Fruit fly (Drosophila melanogaster): Measurements from ENCODE around the gene CG32110.

CG32110 gene

DNA sequence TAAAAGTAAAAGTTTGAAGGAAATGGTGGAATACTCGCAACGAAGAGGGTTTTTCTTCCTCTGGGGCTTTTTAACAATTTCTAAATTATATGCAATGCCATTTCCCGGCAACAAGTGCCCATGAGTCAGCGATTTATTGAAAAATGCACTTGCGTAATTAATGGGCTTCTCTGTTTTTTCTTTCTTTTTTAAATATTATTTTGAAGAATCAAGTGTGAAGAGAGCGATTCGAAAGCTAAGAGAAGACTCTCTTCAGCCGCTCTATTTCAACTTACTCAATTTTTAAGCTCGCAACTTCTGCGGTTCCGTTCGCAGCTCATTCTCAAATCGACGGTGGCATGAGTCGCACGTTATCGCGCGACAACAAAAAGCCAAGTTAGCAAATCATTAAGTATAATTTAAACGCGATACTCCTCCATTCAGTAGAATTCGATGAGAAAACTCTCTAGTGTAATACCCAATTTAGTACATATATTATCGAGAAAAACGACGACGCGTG is 18.6 kb upstream of the CG32110 start, which contains the start of gene CG42709:
TSS of gene CG42709 (plus strand) at position 318 of the 499 bp plus-strand sequence.
- TF ChIP-seq CG11696 (GFP tag; IDR thresholded peaks at IDR 0.05): no peak
- peak; percentile 61 for TF ChIP-seq exex (tag; optimal IDR thresholded peaks at IDR 0.05)
- no peak for TF ChIP-seq HLH54F (GFP tag; optimal IDR thresholded peaks at IDR 0.05)
- TF ChIP-seq CG12071 (GFP tag; optimal IDR thresholded peaks at IDR 0.05): no peak
- TF ChIP-seq wor (GFP tag; IDR thresholded peaks at IDR 0.05): no peak
- TF ChIP-seq chinmo (GFP tag; IDR thresholded peaks at IDR 0.05; ENCODE audit: partially characterized antibody): 0 out of 4 replicates have a peak, but pooled peaks have one; percentile 45
- no peak for TF ChIP-seq CG13894 (tag; optimal IDR thresholded peaks at IDR 0.05)
- TF ChIP-seq Trl (optimal IDR thresholded peaks at IDR 0.05): peak; percentile 68 to 87
- no peak for TF ChIP-seq Trl (GFP tag; optimal IDR thresholded peaks at IDR 0.05)
- TF ChIP-seq Dll (GFP tag; IDR thresholded peaks at IDR 0.05; ENCODE audit: partially characterized antibody): peak; percentile 21; the same call in 1 of the 4 replicates
- no peak for TF ChIP-seq Xrp1 (GFP tag; IDR thresholded peaks at IDR 0.05)
- peak; percentile 62 for TF ChIP-seq lbe (GFP tag; optimal IDR thresholded peaks at IDR 0.05)
- TF ChIP-seq stc (GFP tag; IDR thresholded peaks at IDR 0.05): no peak
- peak in 1 of 2 experiments; percentile 31 for TF ChIP-seq Hr78 (GFP tag; optimal IDR thresholded peaks at IDR 0.05)
- TF ChIP-seq Taf1 (GFP tag; IDR thresholded peaks at IDR 0.05): no peak
- TF ChIP-seq zen2 (GFP tag; IDR thresholded peaks at IDR 0.05; ENCODE audit: partially characterized antibody): peak; percentile 21; the same call in 1 of the 3 replicates
- TF ChIP-seq CG6765 (GFP tag; optimal IDR thresholded peaks at IDR 0.05): no peak
- peak; percentile 13 for TF ChIP-seq corto (GFP tag; optimal IDR thresholded peaks at IDR 0.05)
- TF ChIP-seq schlank (tag; optimal IDR thresholded peaks at IDR 0.05): no peak
- TF ChIP-seq Bgb (GFP tag; IDR thresholded peaks at IDR 0.05; ENCODE audit: partially characterized antibody): peak; percentile 24; the same call in 1 of the 2 replicates
- no peak for TF ChIP-seq sim (GFP tag; IDR thresholded peaks at IDR 0.05)
- no peak for TF ChIP-seq CG34422 (GFP tag; IDR thresholded peaks at IDR 0.05)
- TF ChIP-seq sug (tag; optimal IDR thresholded peaks at IDR 0.05): peak; percentile 11
- no peak for TF ChIP-seq Hand (GFP tag; optimal IDR thresholded peaks at IDR 0.05)
- TF ChIP-seq Drgx (GFP tag; IDR thresholded peaks at IDR 0.05): peak; percentile 31; the same call in 1 of the 2 replicates
- peak; percentile 24 for TF ChIP-seq BtbVII (GFP tag; optimal IDR thresholded peaks at IDR 0.05)
- TF ChIP-seq CG2199 (GFP tag; IDR thresholded peaks at IDR 0.05): 0 out of 3 replicates have a peak, but pooled peaks have one; percentile 32
- peak; percentile 21 for TF ChIP-seq CG34376 (GFP tag; optimal IDR thresholded peaks at IDR 0.05)
- no peak for TF ChIP-seq Elba2 (GFP tag; optimal IDR thresholded peaks at IDR 0.05)
- no peak for TF ChIP-seq fru (optimal IDR thresholded peaks at IDR 0.05)
- no peak for TF ChIP-seq CG17568 (GFP tag; optimal IDR thresholded peaks at IDR 0.05)
- no peak for TF ChIP-seq Ada2b (GFP tag; IDR thresholded peaks at IDR 0.05)
- 0 out of 2 replicates have a peak, but pooled peaks have one; percentile 14 for TF ChIP-seq CG14441 (GFP tag; IDR thresholded peaks at IDR 0.05)
- peak; percentile 67 for TF ChIP-seq Jarid2 (GFP tag; optimal IDR thresholded peaks at IDR 0.05)
- TF ChIP-seq ci (GFP tag; IDR thresholded peaks at IDR 0.05): peak; percentile 19; the same call in 1 of the 3 replicates
- TF ChIP-seq jing (GFP tag; optimal IDR thresholded peaks at IDR 0.05): no peak
- no peak for TF ChIP-seq Asciz (GFP tag; optimal IDR thresholded peaks at IDR 0.05)
- peak; percentile 53 for TF ChIP-seq Blimp-1 (GFP tag; optimal IDR thresholded peaks at IDR 0.05)
- no peak for TF ChIP-seq CG17361 (GFP tag; IDR thresholded peaks at IDR 0.05)
- no peak for TF ChIP-seq CG17612 (GFP tag; IDR thresholded peaks at IDR 0.05)
- TF ChIP-seq BEAF-32 (GFP tag; optimal IDR thresholded peaks at IDR 0.05): no peak
- TF ChIP-seq slbo (GFP tag; IDR thresholded peaks at IDR 0.05): no peak
- peak; percentile 85 for TF ChIP-seq CG3163 (GFP tag; optimal IDR thresholded peaks at IDR 0.05)
- TF ChIP-seq CG16779 (GFP tag; IDR thresholded peaks at IDR 0.05): no peak
- TF ChIP-seq z (GFP tag; IDR thresholded peaks at IDR 0.05): peak; percentile 47; the same call in 1 of the 3 replicates

Data from whole organism, embryonic.